Worm (Caenorhabditis elegans): ENCODE data around the gene srx-76.

ce11 chrV:11893975-11894374, 2.4 kb downstream of the srx-76 start, which contains the start of gene K12G11.6:
- TF ChIP-seq W03F9.2 (tag; optimal IDR thresholded peaks at IDR 0.05) (no peak), him-1 (tag; optimal IDR thresholded peaks at IDR 0.05) (no peak), dao-5 (tag; optimal IDR thresholded peaks at IDR 0.05) (no peak)
